Fruit fly (Drosophila melanogaster): ENCODE measurements around the gene CG13385.

- peak; percentile 91 for TF ChIP-seq tj (GFP tag; optimal IDR thresholded peaks at IDR 0.05)
- no peak for TF ChIP-seq CG12768 (GFP tag; optimal IDR thresholded peaks at IDR 0.05)
- no peak for TF ChIP-seq CG5204 (GFP tag; optimal IDR thresholded peaks at IDR 0.05)
- TF ChIP-seq Clk (GFP tag; optimal IDR thresholded peaks at IDR 0.05), result no peak
- TF ChIP-seq CG7101 (tag; optimal IDR thresholded peaks at IDR 0.05), result no peak
- TF ChIP-seq CG11617 (GFP tag; optimal IDR thresholded peaks at IDR 0.05), result no peak
- no peak for TF ChIP-seq CG33017 (tag; optimal IDR thresholded peaks at IDR 0.05)
- no peak for TF ChIP-seq Mnt (GFP tag; optimal IDR thresholded peaks at IDR 0.05)
- no peak for TF ChIP-seq Crg-1 (GFP tag; optimal IDR thresholded peaks at IDR 0.05)
- TF ChIP-seq bab1 (GFP tag; optimal IDR thresholded peaks at IDR 0.05), result no peak
- TF ChIP-seq toe (GFP tag; optimal IDR thresholded peaks at IDR 0.05), result no peak
- TF ChIP-seq cic (GFP tag; optimal IDR thresholded peaks at IDR 0.05), result no peak
- no peak for TF ChIP-seq Hr96 (GFP tag; optimal IDR thresholded peaks at IDR 0.05)
- TF ChIP-seq ovo (GFP tag; optimal IDR thresholded peaks at IDR 0.05), result no peak
Measured at dm6 chr2L:8385849-8386248, 10.6 kb upstream of the CG13385 start.
